Fruit fly (Drosophila melanogaster): ENCODE data around the gene COX7AL2.

DNA sequence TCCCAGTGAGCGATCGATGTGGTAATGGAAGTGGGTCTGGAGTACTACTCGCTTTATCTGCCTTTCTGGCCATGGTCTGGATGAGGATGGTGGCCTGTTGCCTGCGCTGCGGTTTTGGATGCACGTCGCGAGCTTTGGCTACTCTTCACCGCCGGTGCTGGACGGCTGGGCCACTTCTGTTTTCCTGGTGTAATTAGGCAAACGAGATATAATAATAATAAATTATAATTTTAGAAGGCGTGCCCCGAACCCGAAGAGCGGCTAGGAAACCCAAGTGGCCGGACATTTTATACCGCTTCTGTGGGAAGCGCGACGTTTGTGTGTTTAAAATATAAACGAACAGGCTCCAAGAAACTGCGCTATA lies 1.7 kb upstream of the COX7AL2 start:
- TF ChIP-seq Ets98B (GFP tag; IDR thresholded peaks at IDR 0.05) (no peak), CG17806 (tag; optimal IDR thresholded peaks at IDR 0.05) (no peak), EcR (GFP tag; optimal IDR thresholded peaks at IDR 0.05) (no peak), D1 (tag; optimal IDR thresholded peaks at IDR 0.05) (no peak), CG9948 (tag; optimal IDR thresholded peaks at IDR 0.05) (no peak), CG32121 (GFP tag; IDR thresholded peaks at IDR 0.05) (no peak), Pif1A (GFP tag; optimal IDR thresholded peaks at IDR 0.05) (no peak), Pif1B (GFP tag; optimal IDR thresholded peaks at IDR 0.05) (no peak), CG34367 (tag; optimal IDR thresholded peaks at IDR 0.05) (no peak), CG12605 (GFP tag; IDR thresholded peaks at IDR 0.05) (no peak), fd96Ca (GFP tag; IDR thresholded peaks at IDR 0.05) (no peak), CG10348 (GFP tag; IDR thresholded peaks at IDR 0.05) (no peak)

Data from whole organism, pupa.